Fruit fly (Drosophila melanogaster) whole organism, wandering third instar larva: ENCODE results near the gene SpdS.

Experiments used
- Abd-B ChIP-seq: fragments of >200 bp; optimal IDR thresholded peaks from 2 replicates; lab custom pipeline; 2017; ENCODE audit warnings: missing biosample characterization, missing genetic modification characterization
- N ChIP-seq: fragments of >200 bp; optimal IDR thresholded peaks from 2 replicates; lab custom pipeline; 2018; ENCODE audit warnings: missing biosample characterization, missing external identifiers, missing genetic modification characterization
- Vsx2 ChIP-seq: fragments of 200-300, 225-300 bp; sonication (Bioruptor generic); optimal IDR thresholded peaks from 2 replicates; lab custom pipeline; 2018; ENCODE audit warnings: missing biosample characterization, missing genetic modification characterization; ENCODE audit not compliant: partially characterized antibody
- foxo ChIP-seq, 2 experiments: fragments of 200-800 bp; sonication (Bioruptor generic); optimal IDR thresholded peaks; 2 replicates in 1 of 2; 3 replicates in 1 of 2; lab custom pipeline; 2016 to 2017; ENCODE audit warnings: missing biosample characterization in 2 of 2, missing genetic modification characterization in 2 of 2
- h ChIP-seq: fragments of 200-800 bp; sonication (Bioruptor generic); optimal IDR thresholded peaks from 3 replicates; lab custom pipeline; 2016; ENCODE audit warnings: missing biosample characterization, mild to moderate bottlenecking, missing genetic modification characterization
- rgr ChIP-seq: fragments of 200-800 bp; sonication (Bioruptor generic); optimal IDR thresholded peaks from 3 replicates; lab custom pipeline; 2016; ENCODE audit warnings: missing biosample characterization, mild to moderate bottlenecking, missing genetic modification characterization

- TF ChIP-seq N (GFP tag; lab: Kevin White, UChicago) (no peak), Vsx2 (GFP tag; lab: Kevin White, UChicago) (no peak), foxo (GFP tag; optimal IDR thresholded peaks at IDR 0.05; lab: Kevin White, UChicago) (peak in 1 of 2 experiments; percentile 61), rgr (peak; percentile 32), Abd-B (GFP tag; lab: Kevin White, UChicago) (no peak), h (GFP tag; lab: Kevin White, UChicago) (peak; percentile 57)
Observed at dm6 chr3R:9618331-9618730, 13.1 kb upstream of the SpdS start.
